Fruit fly (Drosophila melanogaster) whole organism, embryonic: ENCODE data around the gene Lipt2.

Experiments
- Antp ChIP-seq: fragments of 200-800 bp; sonication (Bioruptor generic); optimal IDR thresholded peaks from 3 replicates; lab custom pipeline; 2016; ENCODE audit warnings: missing biosample characterization, missing genetic modification characterization
- B-H2 ChIP-seq: fragments of 200-800 bp; sonication (Bioruptor generic); optimal IDR thresholded peaks from 2 replicates; lab custom pipeline; 2018; ENCODE audit warnings: missing biosample characterization, mild to moderate bottlenecking, missing genetic modification characterization
- CG14441 ChIP-seq: fragments of 200-800 bp; sonication (Bioruptor generic); IDR thresholded peaks from 2 replicates; pipeline ENCODE4 v1.3.6; 2022; ENCODE audit warnings: missing biosample characterization, missing genetic modification characterization
- CG1602 ChIP-seq: fragments of 200-800 bp; sonication (Bioruptor generic); optimal IDR thresholded peaks from 3 replicates; lab custom pipeline; 2016; ENCODE audit warnings: missing biosample characterization, missing genetic modification characterization
- CG2120 ChIP-seq: fragments of 200-800 bp; sonication (Bioruptor generic); optimal IDR thresholded peaks from 3 replicates; lab custom pipeline; 2016; ENCODE audit warnings: missing biosample characterization, missing genetic modification characterization
- CG2712 ChIP-seq: fragments of 200-800 bp; optimal IDR thresholded peaks from 3 replicates; lab custom pipeline; 2019; ENCODE audit warnings: missing biosample characterization, mild to moderate bottlenecking, missing genetic modification characterization, moderate library complexity
- CG31441 ChIP-seq: fragments of 200-800 bp; sonication (Bioruptor generic); IDR thresholded peaks from 2 replicates; pipeline ENCODE4 v1.3.6; 2022; ENCODE audit warnings: missing biosample characterization, missing genetic modification characterization
- CG3281 ChIP-seq: fragments of 200-800 bp; sonication (Bioruptor generic); optimal IDR thresholded peaks from 3 replicates; lab custom pipeline; 2017; ENCODE audit warnings: missing biosample characterization, mild to moderate bottlenecking, missing genetic modification characterization
- CG5245 ChIP-seq: fragments of 200-800 bp; sonication (Bioruptor generic); optimal IDR thresholded peaks from 3 replicates; lab custom pipeline; 2016; ENCODE audit warnings: missing biosample characterization, missing genetic modification characterization
- CG7745 ChIP-seq: fragments of 200-800 bp; sonication (Bioruptor generic); optimal IDR thresholded peaks from 2 replicates; lab custom pipeline; 2018; ENCODE audit warnings: missing biosample characterization, mild to moderate bottlenecking, missing genetic modification characterization, moderate library complexity
- CG8281 ChIP-seq: fragments of 200-800 bp; sonication (Bioruptor generic); optimal IDR thresholded peaks from 2 replicates; lab custom pipeline; 2018; ENCODE audit warnings: missing biosample characterization, mild to moderate bottlenecking, missing genetic modification characterization, moderate library complexity
- CG8359 ChIP-seq: fragments of 200-800 bp; sonication (Bioruptor generic); optimal IDR thresholded peaks from 2 replicates; lab custom pipeline; 2017; ENCODE audit warnings: missing biosample characterization, mild to moderate bottlenecking, missing genetic modification characterization, borderline replicate concordance
- CrebB ChIP-seq: fragments of 200-800 bp; sonication (Bioruptor generic); optimal IDR thresholded peaks from 3 replicates; lab custom pipeline; 2018; ENCODE audit warnings: missing biosample characterization, mild to moderate bottlenecking, missing genetic modification characterization
- Doc3 ChIP-seq: fragments of 200-800 bp; sonication (Bioruptor generic); IDR thresholded peaks from 3 replicates; pipeline ENCODE4 v1.3.6; 2022; ENCODE audit warnings: missing biosample characterization, missing genetic modification characterization; ENCODE audit not compliant: partially characterized antibody
- Dp ChIP-seq: fragments of 200-800 bp; sonication (Bioruptor generic); optimal IDR thresholded peaks from 2 replicates; lab custom pipeline; 2018; ENCODE audit warnings: missing biosample characterization, mild to moderate bottlenecking, missing genetic modification characterization, moderate library complexity
- HLHmδ ChIP-seq: fragments of 200-800 bp; sonication (Bioruptor generic); optimal IDR thresholded peaks from 2 replicates; lab custom pipeline; 2018; ENCODE audit warnings: missing biosample characterization, mild to moderate bottlenecking, missing genetic modification characterization, moderate library complexity
- Hr51 ChIP-seq, 2 experiments: fragments of 200-800 bp; sonication (Bioruptor generic); optimal IDR thresholded peaks; 2 replicates in 1 of 2; 3 replicates in 1 of 2; lab custom pipeline; 2016 to 2018; ENCODE audit warnings: missing biosample characterization in 2 of 2, missing genetic modification characterization in 2 of 2, mild to moderate bottlenecking in 1 of 2, moderate library complexity in 1 of 2
- MESR4 ChIP-seq: fragments of 200-800 bp; sonication (Bioruptor generic); optimal IDR thresholded peaks from 2 replicates; lab custom pipeline; 2018; ENCODE audit warnings: missing biosample characterization, mild to moderate bottlenecking, missing genetic modification characterization, moderate library complexity
- Nf-YB ChIP-seq: fragments of 200-800 bp; sonication (Bioruptor generic); optimal IDR thresholded peaks from 3 replicates; lab custom pipeline; 2019; ENCODE audit warnings: missing biosample characterization, mild to moderate bottlenecking, missing genetic modification characterization, moderate library complexity
- Side ChIP-seq: fragments of 200-800 bp; sonication (Bioruptor generic); optimal IDR thresholded peaks from 2 replicates; lab custom pipeline; 2016; ENCODE audit warnings: missing biosample characterization, missing genetic modification characterization
- Spps ChIP-seq: fragments of 200-800 bp; sonication (Bioruptor generic); optimal IDR thresholded peaks from 2 replicates; lab custom pipeline; 2018; ENCODE audit warnings: missing biosample characterization, mild to moderate bottlenecking, missing genetic modification characterization
- Sry-β ChIP-seq: fragments of 200-800 bp; sonication (Bioruptor generic); optimal IDR thresholded peaks from 2 replicates; lab custom pipeline; 2018; ENCODE audit warnings: missing biosample characterization, mild to moderate bottlenecking, missing genetic modification characterization, moderate library complexity
- Tbp ChIP-seq: fragments of >200 bp; optimal IDR thresholded peaks from 2 replicates; lab custom pipeline; 2018; ENCODE audit warnings: missing biosample characterization, missing genetic modification characterization
- crc ChIP-seq: fragments of 200-800 bp; sonication (Bioruptor generic); optimal IDR thresholded peaks from 2 replicates; lab custom pipeline; 2016; ENCODE audit warnings: missing biosample characterization, missing genetic modification characterization
- crp ChIP-seq, 2 experiments: fragments of 200-800 bp; sonication (Bioruptor generic); optimal IDR thresholded peaks; 2 replicates in 1 of 2; 3 replicates in 1 of 2; lab custom pipeline; 2017; ENCODE audit warnings: missing biosample characterization in 2 of 2, missing genetic modification characterization in 2 of 2, mild to moderate bottlenecking in 1 of 2, moderate library complexity in 1 of 2
- disco-r ChIP-seq: fragments of 200-800 bp; sonication (Bioruptor generic); optimal IDR thresholded peaks from 2 replicates; lab custom pipeline; 2016; ENCODE audit warnings: missing biosample characterization, missing genetic modification characterization
- dm ChIP-seq: fragments of 200-800 bp; sonication (Bioruptor generic); optimal IDR thresholded peaks from 3 replicates; lab custom pipeline; 2016; ENCODE audit warnings: missing biosample characterization, missing genetic modification characterization
- dmrt11E ChIP-seq: fragments of 200-800 bp; sonication (Bioruptor generic); optimal IDR thresholded peaks from 3 replicates; lab custom pipeline; 2018; ENCODE audit warnings: missing biosample characterization, mild to moderate bottlenecking, missing genetic modification characterization, moderate library complexity
- esg ChIP-seq: fragments of 200-800 bp; sonication (Bioruptor generic); conservative IDR thresholded peaks from 2 replicates; pipeline ENCODE4 v1.3.6; 2022; ENCODE audit warnings: missing biosample characterization, missing genetic modification characterization
- eyg ChIP-seq: fragments of 200-800 bp; sonication (Bioruptor generic); optimal IDR thresholded peaks from 3 replicates; lab custom pipeline; 2016; ENCODE audit warnings: missing biosample characterization, missing genetic modification characterization
- gce ChIP-seq: fragments of 200-800 bp; sonication (Bioruptor generic); IDR thresholded peaks from 3 replicates; pipeline ENCODE4 v1.3.6; 2022; ENCODE audit warnings: missing biosample characterization, missing genetic modification characterization
- gcm2 ChIP-seq: fragments of 200-800 bp; sonication (Bioruptor generic); optimal IDR thresholded peaks from 2 replicates; lab custom pipeline; 2016; ENCODE audit warnings: missing biosample characterization, missing genetic modification characterization
- gt ChIP-seq: fragments of 200-800 bp; sonication (Bioruptor generic); IDR thresholded peaks from 2 replicates; pipeline ENCODE4 v1.3.6; 2022; ENCODE audit warnings: missing biosample characterization, missing genetic modification characterization
- jumu ChIP-seq: fragments of 200-800 bp; sonication (Bioruptor generic); optimal IDR thresholded peaks from 3 replicates; lab custom pipeline; 2016; ENCODE audit warnings: missing biosample characterization, missing genetic modification characterization
- ken ChIP-seq: fragments of 200-800 bp; sonication (Bioruptor generic); IDR thresholded peaks from 3 replicates; pipeline ENCODE4 v1.3.6; 2022; ENCODE audit warnings: missing biosample characterization, missing genetic modification characterization
- pan ChIP-seq, 4 experiments: fragments of >200 bp in 3 of 4; fragments of 200-800 bp in 1 of 4; sonication (Bioruptor generic) in 1 of 4; optimal IDR thresholded peaks in 3 of 4; IDR thresholded peaks in 1 of 4; 2 replicates each; pipeline versions ENCODE4 v1.3.6 to Lab custom; 2017 to 2022; ENCODE audit warnings: missing biosample characterization in 2 of 4, missing genetic modification characterization in 2 of 4, mixed read lengths in 1 of 4
- pb ChIP-seq: fragments of 200-800 bp; sonication (Bioruptor generic); optimal IDR thresholded peaks from 3 replicates; lab custom pipeline; 2016; ENCODE audit warnings: missing biosample characterization, missing genetic modification characterization
- run ChIP-seq: fragments of 200-800 bp; sonication (Bioruptor generic); optimal IDR thresholded peaks from 3 replicates; lab custom pipeline; 2018; ENCODE audit warnings: missing biosample characterization, mild to moderate bottlenecking, missing genetic modification characterization
- sc ChIP-seq, 3 experiments: fragments of >200 bp in 2 of 3; fragments of 200-800 bp in 1 of 3; sonication (Bioruptor generic) in 1 of 3; optimal IDR thresholded peaks; 2 replicates in 2 of 3; 3 replicates in 1 of 3; lab custom pipeline; 2017; ENCODE audit warnings: mild to moderate bottlenecking in 1 of 3, missing biosample characterization in 1 of 3, missing genetic modification characterization in 1 of 3, missing genetic modification reagents in 1 of 3
- scrt ChIP-seq: fragments of 200-800 bp; sonication (Bioruptor generic); optimal IDR thresholded peaks from 2 replicates; lab custom pipeline; 2018; ENCODE audit warnings: missing biosample characterization, mild to moderate bottlenecking, missing genetic modification characterization, moderate library complexity
- tgo ChIP-seq: fragments of 200-800 bp; sonication (Bioruptor generic); IDR thresholded peaks from 3 replicates; pipeline ENCODE4 v1.3.6; 2022; ENCODE audit warnings: missing biosample characterization, missing genetic modification characterization
- tll ChIP-seq, 2 experiments: fragments of 200-800 bp in 1 of 2; fragments of >200 bp in 1 of 2; sonication (Bioruptor generic) in 1 of 2; optimal IDR thresholded peaks; 2 replicates each; lab custom pipeline; 2017 to 2019; ENCODE audit warnings: missing biosample characterization in 2 of 2, missing genetic modification characterization in 2 of 2, mild to moderate bottlenecking in 1 of 2, moderate library complexity in 1 of 2
- trh ChIP-seq: fragments of 200-800 bp; sonication (Bioruptor generic); optimal IDR thresholded peaks from 2 replicates; lab custom pipeline; 2016; ENCODE audit warnings: missing biosample characterization, missing genetic modification characterization
- wdn ChIP-seq: fragments of 200-800 bp; sonication (Bioruptor generic); IDR thresholded peaks from 2 replicates; pipeline ENCODE4 v1.3.6; 2022; ENCODE audit warnings: missing biosample characterization, missing genetic modification characterization
- wek ChIP-seq: fragments of 200-800 bp; sonication (Bioruptor generic); optimal IDR thresholded peaks from 3 replicates; lab custom pipeline; 2018; ENCODE audit warnings: missing biosample characterization, mild to moderate bottlenecking, missing genetic modification characterization, moderate library complexity
- zf30C ChIP-seq: fragments of 200-800 bp; sonication (Bioruptor generic); optimal IDR thresholded peaks from 3 replicates; lab custom pipeline; 2018; ENCODE audit warnings: missing biosample characterization, mild to moderate bottlenecking, missing genetic modification characterization
- zfh1 ChIP-seq: fragments of 200-800 bp; sonication (Bioruptor generic); IDR thresholded peaks from 3 replicates; pipeline ENCODE4 v1.3.6; 2022; ENCODE audit warnings: missing biosample characterization, missing genetic modification characterization

Lipt2 gene

dm6 chr3R:4479038-4479988, 42.2 kb upstream of the Lipt2 start, which contains the start of gene CG31523 (continued):
- TF ChIP-seq B-H2 (GFP tag; lab: Kevin White, UChicago): no peak
- no peak for TF ChIP-seq run (tag; lab: Kevin White, UChicago)
- no peak for TF ChIP-seq CrebB (tag; lab: Kevin White, UChicago)
- no peak for TF ChIP-seq gce (GFP tag; lab: Robert Waterston, UW)
- TF ChIP-seq pb (GFP tag; lab: Kevin White, UChicago): no peak
- TF ChIP-seq CG3281 (GFP tag; lab: Kevin White, UChicago): no peak
- no peak for TF ChIP-seq dmrt11E (tag; lab: Kevin White, UChicago)
- TF ChIP-seq Nf-YB (GFP tag; lab: Kevin White, UChicago): no peak
- no peak for TF ChIP-seq sc (optimal IDR thresholded peaks at IDR 0.05; lab: Kevin White, UChicago)
- no peak for TF ChIP-seq sc (GFP tag; optimal IDR thresholded peaks at IDR 0.05; lab: Kevin White, UChicago)
- TF ChIP-seq CG5245 (GFP tag; lab: Kevin White, UChicago): no peak
- TF ChIP-seq Sry-β: peak; percentile 100
- TF ChIP-seq jumu (GFP tag; lab: Kevin White, UChicago): no peak
- no peak for TF ChIP-seq gt (GFP tag; lab: Robert Waterston, UW)
- no peak for TF ChIP-seq CG1602 (GFP tag; lab: Kevin White, UChicago)
- TF ChIP-seq zfh1: no peak
- no peak for TF ChIP-seq pan (optimal IDR thresholded peaks at IDR 0.05; lab: Kevin White, UChicago)
- no peak for TF ChIP-seq pan (GFP tag; optimal IDR thresholded peaks at IDR 0.05 in 1 of 2, IDR thresholded peaks at IDR 0.05 in 1 of 2)
- TF ChIP-seq tgo (GFP tag; lab: Robert Waterston, UW): no peak
- no peak for TF ChIP-seq Side (GFP tag; lab: Kevin White, UChicago)
- TF ChIP-seq CG31441 (GFP tag; lab: Robert Waterston, UW): no peak
- TF ChIP-seq crp (GFP tag; optimal IDR thresholded peaks at IDR 0.05; lab: Kevin White, UChicago): no peak
- peak; percentile 32 to 90 for TF ChIP-seq tll (GFP tag; optimal IDR thresholded peaks at IDR 0.05; lab: Kevin White, UChicago)
- no peak for TF ChIP-seq wdn
- no peak for TF ChIP-seq zf30C (GFP tag; lab: Kevin White, UChicago)
- no peak for TF ChIP-seq crc (GFP tag; lab: Kevin White, UChicago)
- no peak for TF ChIP-seq trh (GFP tag; lab: Kevin White, UChicago)
- peak; percentile 58 for TF ChIP-seq Doc3 (GFP tag; lab: Robert Waterston, UW)
- TF ChIP-seq CG7745 (tag; lab: Kevin White, UChicago): no peak
- TF ChIP-seq dm (GFP tag; lab: Kevin White, UChicago): no peak
- TF ChIP-seq MESR4 (GFP tag; lab: Kevin White, UChicago): no peak
- peak; percentile 99 for TF ChIP-seq Tbp (GFP tag; lab: Kevin White, UChicago)
- no peak for TF ChIP-seq scrt (GFP tag; lab: Kevin White, UChicago)
- TF ChIP-seq Hr51 (GFP tag; optimal IDR thresholded peaks at IDR 0.05; lab: Kevin White, UChicago): no peak
- TF ChIP-seq disco-r (GFP tag; lab: Kevin White, UChicago): no peak
- TF ChIP-seq CG8359 (GFP tag; lab: Kevin White, UChicago): no peak
- TF ChIP-seq CG2712 (tag; lab: Kevin White, UChicago): no peak
- TF ChIP-seq CG14441 (GFP tag; lab: Robert Waterston, UW): no peak
- TF ChIP-seq Antp: no peak
- no peak for TF ChIP-seq esg (GFP tag; lab: Robert Waterston, UW)
- TF ChIP-seq Dp (GFP tag; lab: Kevin White, UChicago): peak; percentile 23
- TF ChIP-seq CG2120 (GFP tag; lab: Kevin White, UChicago): no peak
- no peak for TF ChIP-seq Spps
- no peak for TF ChIP-seq eyg (GFP tag; lab: Kevin White, UChicago)
- TF ChIP-seq wek: no peak
- TF ChIP-seq CG8281 (tag; lab: Kevin White, UChicago): no peak
- TF ChIP-seq ken (GFP tag; lab: Robert Waterston, UW): no peak
- TF ChIP-seq HLHmδ (GFP tag; lab: Kevin White, UChicago): no peak
- no peak for TF ChIP-seq gcm2
